Fruit fly (Drosophila melanogaster): ENCODE measurements around the gene CG10631.

dm6 chr2L:19735635-19736109 lies 21.0 kb downstream of the CG10631 start, which contains the start of the genes CG10462 and Nf-YB:
- no peak for TF ChIP-seq CG11617 (GFP tag; optimal IDR thresholded peaks at IDR 0.05)
- no peak for TF ChIP-seq cnc (optimal IDR thresholded peaks at IDR 0.05)
- no peak for TF ChIP-seq CG1620 (GFP tag; optimal IDR thresholded peaks at IDR 0.05)
